Fruit fly (Drosophila melanogaster) whole organism, embryonic: ENCODE data around the gene Shc.

Source experiments
- CG10267 ChIP-seq: fragments of 200-800 bp; sonication (Bioruptor generic); optimal IDR thresholded peaks from 2 replicates; lab custom pipeline; 2018; ENCODE audit warnings: missing biosample characterization, mild to moderate bottlenecking, missing genetic modification characterization, moderate library complexity
- CG11398 ChIP-seq: fragments of 200-800 bp; sonication (Bioruptor generic); optimal IDR thresholded peaks from 2 replicates; lab custom pipeline; 2016; ENCODE audit warnings: missing biosample characterization, missing genetic modification characterization
- CG14965 ChIP-seq: fragments of 200-800 bp; sonication (Bioruptor generic); optimal IDR thresholded peaks from 2 replicates; lab custom pipeline; 2016; ENCODE audit warnings: missing biosample characterization, missing genetic modification characterization, borderline replicate concordance
- CG16863 ChIP-seq: fragments of 200-800 bp; sonication (Bioruptor generic); optimal IDR thresholded peaks from 3 replicates; lab custom pipeline; 2016; ENCODE audit warnings: missing biosample characterization, missing genetic modification characterization
- CG1792 ChIP-seq: fragments of 200-800 bp; sonication (Bioruptor generic); optimal IDR thresholded peaks from 2 replicates; lab custom pipeline; 2016; ENCODE audit warnings: missing biosample characterization, missing genetic modification characterization
- CG18011 ChIP-seq: fragments of 200-800 bp; sonication (Bioruptor generic); optimal IDR thresholded peaks from 2 replicates; lab custom pipeline; 2017; ENCODE audit warnings: missing biosample characterization, missing genetic modification characterization, mild to moderate bottlenecking, moderate library complexity, missing genotype
- CG18262 ChIP-seq: fragments of 200-800 bp; optimal IDR thresholded peaks from 3 replicates; lab custom pipeline; 2019; ENCODE audit warnings: missing biosample characterization, mild to moderate bottlenecking, missing genetic modification characterization, moderate library complexity
- CG1832 ChIP-seq: fragments of 200-800 bp; sonication (Bioruptor generic); optimal IDR thresholded peaks from 2 replicates; lab custom pipeline; 2017; ENCODE audit warnings: missing biosample characterization, mild to moderate bottlenecking, missing genetic modification characterization, inconsistent platforms
- CG18476 ChIP-seq: fragments of 200-800 bp; sonication (Bioruptor generic); optimal IDR thresholded peaks from 2 replicates; lab custom pipeline; 2016; ENCODE audit warnings: missing biosample characterization, mild to moderate bottlenecking, missing genetic modification characterization
- CG32532 ChIP-seq: fragments of 200-800 bp; sonication (Bioruptor generic); IDR thresholded peaks from 2 replicates; pipeline ENCODE4 v1.3.6; 2022; ENCODE audit warnings: missing biosample characterization, missing genetic modification characterization
- CG4282 ChIP-seq: fragments of 200-800 bp; sonication (Bioruptor generic); optimal IDR thresholded peaks from 2 replicates; lab custom pipeline; 2016; ENCODE audit warnings: missing biosample characterization, missing genetic modification characterization
- CG4360 ChIP-seq: fragments of 200-800 bp; sonication (Bioruptor generic); IDR thresholded peaks from 2 replicates; pipeline ENCODE4 v1.3.6; 2022; ENCODE audit warnings: missing biosample characterization, missing genetic modification characterization
- CG4617 ChIP-seq: fragments of 200-800 bp; sonication (Bioruptor generic); optimal IDR thresholded peaks from 3 replicates; lab custom pipeline; 2016; ENCODE audit warnings: missing biosample characterization, missing genetic modification characterization, borderline replicate concordance
- CG8765 ChIP-seq: fragments of 200-800 bp; sonication (Bioruptor generic); IDR thresholded peaks from 2 replicates; pipeline ENCODE4 v1.3.6; 2022; ENCODE audit warnings: missing biosample characterization, missing genetic modification characterization
- Chrac-16 ChIP-seq: fragments of 200-800 bp; sonication (Bioruptor generic); optimal IDR thresholded peaks from 3 replicates; lab custom pipeline; 2016; ENCODE audit warnings: missing biosample characterization, missing genetic modification characterization
- Dad ChIP-seq: fragments of 200-800 bp; sonication (Bioruptor generic); optimal IDR thresholded peaks from 3 replicates; lab custom pipeline; 2016; ENCODE audit warnings: missing biosample characterization, missing genetic modification characterization
- E2f1 ChIP-seq: fragments of 200-800 bp; sonication (Bioruptor generic); IDR thresholded peaks from 2 replicates; pipeline ENCODE4 v1.3.6; 2022; ENCODE audit warnings: missing biosample characterization, missing genetic modification characterization
- E2f2 ChIP-seq: fragments of 200-800 bp; sonication (Bioruptor generic); IDR thresholded peaks from 2 replicates; pipeline ENCODE4 v1.3.6; 2022; ENCODE audit warnings: missing biosample characterization, missing genetic modification characterization
- H15 ChIP-seq: fragments of 200-800 bp; sonication (Bioruptor generic); IDR thresholded peaks from 3 replicates; pipeline ENCODE4 v1.3.6; 2022; ENCODE audit warnings: missing biosample characterization, missing genetic modification characterization
- HLHmδ ChIP-seq: fragments of 200-800 bp; sonication (Bioruptor generic); optimal IDR thresholded peaks from 2 replicates; lab custom pipeline; 2018; ENCODE audit warnings: missing biosample characterization, mild to moderate bottlenecking, missing genetic modification characterization, moderate library complexity
- Hmr ChIP-seq: fragments of 200-800 bp; sonication (Bioruptor generic); optimal IDR thresholded peaks from 3 replicates; lab custom pipeline; 2017; ENCODE audit warnings: mild to moderate bottlenecking, missing biosample characterization, missing genetic modification reagents, missing genetic modification characterization
- Hsf ChIP-seq: fragments of 200-800 bp; sonication (Bioruptor generic); optimal IDR thresholded peaks from 3 replicates; lab custom pipeline; 2016; ENCODE audit warnings: missing biosample characterization, missing genetic modification characterization
- Med ChIP-seq: fragments of 200-800 bp; sonication (Bioruptor generic); peaks from one replicate; lab custom pipeline; 2016; ENCODE audit warnings: missing biosample characterization, missing genetic modification characterization, mild to moderate bottlenecking, inconsistent platforms, moderate library complexity
- Myb ChIP-seq: fragments of 200-800 bp; sonication (Bioruptor generic); optimal IDR thresholded peaks from 2 replicates; lab custom pipeline; 2016; ENCODE audit warnings: missing biosample characterization, missing genetic modification characterization
- PHDP ChIP-seq: fragments of 200-800 bp; sonication (Bioruptor generic); optimal IDR thresholded peaks from 3 replicates; lab custom pipeline; 2018; ENCODE audit warnings: missing biosample characterization, mild to moderate bottlenecking, missing genetic modification characterization, moderate library complexity
- Six4 ChIP-seq: fragments of 200-800 bp; sonication (Bioruptor generic); optimal IDR thresholded peaks from 2 replicates; lab custom pipeline; 2016; ENCODE audit warnings: missing biosample characterization, missing genetic modification characterization
- ash1 ChIP-seq: fragments of 200-800 bp; sonication (Bioruptor generic); optimal IDR thresholded peaks from 2 replicates; lab custom pipeline; 2018; ENCODE audit warnings: missing biosample characterization, mild to moderate bottlenecking, missing genetic modification characterization
- bowl ChIP-seq: fragments of 200-800 bp; sonication (Bioruptor generic); IDR thresholded peaks from 2 replicates; pipeline ENCODE4 v1.3.6; 2022; ENCODE audit warnings: missing biosample characterization, missing genetic modification characterization
- ci ChIP-seq: fragments of 200-800 bp; sonication (Bioruptor generic); IDR thresholded peaks from 3 replicates; pipeline ENCODE4 v1.3.6; 2022; ENCODE audit warnings: missing biosample characterization, missing genetic modification characterization
- corto ChIP-seq: fragments of 200-800 bp; sonication (Bioruptor generic); optimal IDR thresholded peaks from 2 replicates; lab custom pipeline; 2016; ENCODE audit warnings: missing biosample characterization, mild to moderate bottlenecking, missing genetic modification characterization, moderate library complexity
- dysf ChIP-seq: fragments of 200-800 bp; sonication (Bioruptor generic); IDR thresholded peaks from 3 replicates; pipeline ENCODE4 v1.3.6; 2022; ENCODE audit warnings: missing biosample characterization, missing genetic modification characterization
- esg ChIP-seq: fragments of 200-800 bp; sonication (Bioruptor generic); conservative IDR thresholded peaks from 2 replicates; pipeline ENCODE4 v1.3.6; 2022; ENCODE audit warnings: missing biosample characterization, missing genetic modification characterization
- eve ChIP-seq, 2 experiments: fragments of >200 bp; optimal IDR thresholded peaks; 2 replicates each; lab custom pipeline; 2017; ENCODE audit warnings: missing biosample characterization in 2 of 2, missing genetic modification characterization in 2 of 2
- ewg ChIP-seq: fragments of 200-800 bp; sonication (Bioruptor generic); optimal IDR thresholded peaks from 3 replicates; lab custom pipeline; 2017; ENCODE audit warnings: mild to moderate bottlenecking, missing biosample characterization, missing genetic modification reagents, missing genetic modification characterization
- gce ChIP-seq: fragments of 200-800 bp; sonication (Bioruptor generic); IDR thresholded peaks from 3 replicates; pipeline ENCODE4 v1.3.6; 2022; ENCODE audit warnings: missing biosample characterization, missing genetic modification characterization
- gcm2 ChIP-seq: fragments of 200-800 bp; sonication (Bioruptor generic); optimal IDR thresholded peaks from 2 replicates; lab custom pipeline; 2016; ENCODE audit warnings: missing biosample characterization, missing genetic modification characterization
- h ChIP-seq: fragments of >200 bp; optimal IDR thresholded peaks from 2 replicates; lab custom pipeline; 2017
- klu ChIP-seq: fragments of 200-800 bp; sonication (Bioruptor generic); IDR thresholded peaks from 2 replicates; pipeline ENCODE4 v1.3.6; 2022; ENCODE audit warnings: missing biosample characterization, missing genetic modification characterization
- luna ChIP-seq: fragments of 200-800 bp; sonication (Bioruptor generic); optimal IDR thresholded peaks from 2 replicates; lab custom pipeline; 2016; ENCODE audit warnings: missing biosample characterization, missing genetic modification characterization
- mam ChIP-seq: fragments of 200-800 bp; sonication (Bioruptor generic); optimal IDR thresholded peaks from 3 replicates; lab custom pipeline; 2016; ENCODE audit warnings: missing biosample characterization, missing genetic modification characterization
- nmo ChIP-seq: fragments of 200-800 bp; sonication (Bioruptor generic); optimal IDR thresholded peaks from 2 replicates; lab custom pipeline; 2018; ENCODE audit warnings: missing biosample characterization, mild to moderate bottlenecking, missing genetic modification characterization, moderate library complexity
- pan ChIP-seq, 4 experiments: fragments of >200 bp in 3 of 4; fragments of 200-800 bp in 1 of 4; sonication (Bioruptor generic) in 1 of 4; optimal IDR thresholded peaks in 3 of 4; IDR thresholded peaks in 1 of 4; 2 replicates each; pipeline versions ENCODE4 v1.3.6 to Lab custom; 2017 to 2022; ENCODE audit warnings: missing biosample characterization in 2 of 4, missing genetic modification characterization in 2 of 4, mixed read lengths in 1 of 4
- phol ChIP-seq: fragments of 200-800 bp; sonication (Bioruptor generic); optimal IDR thresholded peaks from 3 replicates; lab custom pipeline; 2018; ENCODE audit warnings: missing biosample characterization, mild to moderate bottlenecking, missing genetic modification characterization, moderate library complexity
- ro ChIP-seq: fragments of 200-800 bp; sonication (Bioruptor generic); IDR thresholded peaks from 2 replicates; pipeline ENCODE4 v1.3.6; 2022; ENCODE audit warnings: missing biosample characterization, missing genetic modification characterization
- run ChIP-seq: fragments of 200-800 bp; sonication (Bioruptor generic); optimal IDR thresholded peaks from 3 replicates; lab custom pipeline; 2018; ENCODE audit warnings: missing biosample characterization, mild to moderate bottlenecking, missing genetic modification characterization
- schlank ChIP-seq: fragments of 200-800 bp; sonication (Bioruptor generic); optimal IDR thresholded peaks from 2 replicates; lab custom pipeline; 2018; ENCODE audit warnings: missing biosample characterization, mild to moderate bottlenecking, missing genetic modification characterization
- sr ChIP-seq: fragments of 200-800 bp; sonication (Bioruptor generic); IDR thresholded peaks from 3 replicates; pipeline ENCODE4 v1.3.6; 2022; ENCODE audit warnings: missing biosample characterization, missing genetic modification characterization
- twi ChIP-seq: fragments of 200-800 bp; optimal IDR thresholded peaks from 2 replicates; lab custom pipeline; 2019; ENCODE audit warnings: missing biosample characterization, mild to moderate bottlenecking, missing genetic modification characterization, moderate library complexity
- unc-4 ChIP-seq: fragments of 200-800 bp; sonication (Bioruptor generic); IDR thresholded peaks from 2 replicates; pipeline ENCODE4 v1.3.6; 2022; ENCODE audit warnings: missing biosample characterization, missing genetic modification characterization; ENCODE audit not compliant: partially characterized antibody
- wek ChIP-seq: fragments of 200-800 bp; sonication (Bioruptor generic); optimal IDR thresholded peaks from 3 replicates; lab custom pipeline; 2018; ENCODE audit warnings: missing biosample characterization, mild to moderate bottlenecking, missing genetic modification characterization, moderate library complexity
- z ChIP-seq: fragments of 200-800 bp; sonication (Bioruptor generic); IDR thresholded peaks from 3 replicates; pipeline ENCODE4 v1.3.6; 2022; ENCODE audit warnings: missing biosample characterization, missing genetic modification characterization

Gene Shc

dm6 chr3L:9398435-9398981 is 28.3 kb upstream of the Shc start (continued):
- TF ChIP-seq run (tag; lab: Kevin White, UChicago) (no peak), wek (no peak), unc-4 (GFP tag; lab: Robert Waterston, UW) (no peak), klu (no peak), PHDP (tag; lab: Kevin White, UChicago) (no peak), ci (GFP tag; lab: Robert Waterston, UW) (peak; percentile 54; the same call in 2 of the 3 replicates), HLHmδ (GFP tag; lab: Kevin White, UChicago) (no peak), E2f2 (GFP tag; lab: Robert Waterston, UW) (no peak), Chrac-16 (GFP tag; lab: Kevin White, UChicago) (no peak), CG10267 (tag; lab: Kevin White, UChicago) (no peak), schlank (no peak), ro (no peak), CG14965 (GFP tag; lab: Kevin White, UChicago) (no peak), dysf (GFP tag; lab: Robert Waterston, UW) (peak; percentile 40; the same call in 1 of the 3 replicates), E2f1 (GFP tag; lab: Robert Waterston, UW) (no peak), CG11398 (GFP tag; lab: Kevin White, UChicago) (no peak), esg (no peak), z (GFP tag; lab: Robert Waterston, UW) (no peak), nmo (no peak), Hsf (GFP tag; lab: Kevin White, UChicago) (no peak), CG16863 (GFP tag; lab: Kevin White, UChicago) (no peak), luna (GFP tag; lab: Kevin White, UChicago) (no peak), gcm2 (GFP tag; lab: Kevin White, UChicago) (no peak), ash1 (no peak), Hmr (no peak), Myb (GFP tag; lab: Kevin White, UChicago) (no peak), CG1832 (GFP tag; lab: Kevin White, UChicago) (no peak), eve (GFP tag; optimal IDR thresholded peaks at IDR 0.05; lab: Kevin White, UChicago) (no peak), phol (tag; lab: Kevin White, UChicago) (peak; percentile 4), ewg (no peak), CG18262 (tag; lab: Kevin White, UChicago) (peak; percentile 0), CG4282 (GFP tag; lab: Kevin White, UChicago) (no peak), CG18476 (no peak), gce (GFP tag; lab: Robert Waterston, UW) (no peak), H15 (GFP tag; lab: Robert Waterston, UW) (0 out of 3 replicates have a peak, but pooled peaks have one; percentile 41), Six4 (GFP tag; lab: Kevin White, UChicago) (no peak), CG1792 (no peak), CG8765 (GFP tag; lab: Robert Waterston, UW) (no peak), sr (GFP tag; lab: Robert Waterston, UW) (no peak), Dad (no peak), CG4617 (GFP tag; lab: Kevin White, UChicago) (no peak), CG4360 (GFP tag; lab: Robert Waterston, UW) (no peak), Med (GFP tag; lab: Kevin White, UChicago) (no peak), CG18011 (GFP tag; lab: Kevin White, UChicago) (no peak), h (no peak), bowl (GFP tag; lab: Robert Waterston, UW) (no peak), pan (optimal IDR thresholded peaks at IDR 0.05; lab: Kevin White, UChicago) (peak in 1 of 2 experiments; percentile 46), pan (GFP tag; optimal IDR thresholded peaks at IDR 0.05 in 1 of 2, IDR thresholded peaks at IDR 0.05 in 1 of 2) (peak in 1 of 2 experiments; percentile 7), mam (GFP tag; lab: Kevin White, UChicago) (no peak), twi (tag; lab: Kevin White, UChicago) (no peak), corto (GFP tag; lab: Kevin White, UChicago) (no peak), CG32532 (peak; percentile 37)
